Worm (Caenorhabditis elegans) whole organism, L3 larva: ENCODE measurements around the gene clec-171.

Source experiments
- ceh-16 ChIP-seq: sonication (generic microtip); optimal IDR thresholded peaks from 2 replicates; lab custom pipeline; 2017; ENCODE audit warnings: missing biosample characterization, missing genetic modification characterization
- ceh-9 ChIP-seq: sonication (generic microtip); optimal IDR thresholded peaks from 2 replicates; lab custom pipeline; 2018; ENCODE audit warnings: missing biosample characterization, missing genetic modification characterization
- elt-2 ChIP-seq: sonication (generic microtip); optimal IDR thresholded peaks from 2 replicates; lab custom pipeline; 2016; ENCODE audit warnings: missing genetic modification reagents, mild to moderate bottlenecking, missing genetic modification characterization, missing compliant biosample characterization
- eor-1 ChIP-seq, 2 experiments: fragments of 150-350 bp; optimal IDR thresholded peaks; 2 replicates each; lab custom pipeline; 2014 to 2018; ENCODE audit warnings: missing biosample characterization in 2 of 2, missing genetic modification characterization in 2 of 2
- hmg-11 ChIP-seq: sonication (generic microtip); optimal IDR thresholded peaks from 2 replicates; lab custom pipeline; 2016; ENCODE audit warnings: missing genetic modification characterization, missing compliant biosample characterization
- lsy-12 ChIP-seq: sonication (generic microtip); optimal IDR thresholded peaks from 2 replicates; lab custom pipeline; 2016; ENCODE audit warnings: mild to moderate bottlenecking, missing genetic modification characterization, missing compliant biosample characterization
- nhr-237 ChIP-seq: fragments of 150-350 bp; optimal IDR thresholded peaks from 2 replicates; lab custom pipeline; 2014; ENCODE audit warnings: missing biosample characterization, missing genetic modification characterization
- nhr-25 ChIP-seq: sonication (generic microtip); optimal IDR thresholded peaks from 2 replicates; lab custom pipeline; 2017; ENCODE audit warnings: missing biosample characterization, missing genetic modification characterization
- nhr-28 ChIP-seq: fragments of 150-350 bp; optimal IDR thresholded peaks from 2 replicates; lab custom pipeline; 2014; ENCODE audit warnings: missing biosample characterization, missing genetic modification characterization
- nhr-67 ChIP-seq: fragments of 150-350 bp; optimal IDR thresholded peaks from 2 replicates; lab custom pipeline; 2014; ENCODE audit warnings: missing biosample characterization, missing genetic modification characterization
- pqm-1 ChIP-seq: fragments of 150-350 bp; optimal IDR thresholded peaks from 2 replicates; lab custom pipeline; 2017; ENCODE audit warnings: missing biosample characterization, missing genetic modification characterization, inconsistent platforms
- unc-39 ChIP-seq: sonication (generic microtip); optimal IDR thresholded peaks from 4 replicates; lab custom pipeline; 2017; ENCODE audit warnings: missing biosample characterization, missing genetic modification characterization

The clec-171 gene

DNA sequence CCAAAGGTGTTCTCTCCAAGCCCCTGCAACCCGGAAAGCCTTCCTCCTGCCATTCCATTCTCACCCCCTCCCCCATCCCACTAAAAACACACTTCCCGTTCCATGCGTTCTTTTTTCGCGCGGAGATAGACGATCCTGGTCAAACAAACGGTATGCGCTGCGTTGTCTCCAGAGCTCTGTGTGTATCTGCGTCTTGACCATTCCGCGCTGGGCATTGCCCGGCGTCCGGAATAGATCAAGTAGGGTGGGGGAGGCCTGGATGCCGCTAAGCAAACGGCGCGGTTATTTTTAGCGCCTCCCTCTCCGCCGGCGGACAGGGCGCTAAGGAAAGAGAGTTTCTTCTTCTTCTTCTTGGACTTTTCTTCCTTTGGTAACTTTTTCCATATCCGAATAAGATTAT lies 51.9 kb downstream of the clec-171 start:
- TF ChIP-seq unc-39 (tag; lab: Kevin White, UChicago) (no peak), hmg-11 (no peak), nhr-28 (tag; lab: Kevin White, UChicago) (no peak), lsy-12 (tag; lab: Kevin White, UChicago) (no peak), eor-1 (tag; optimal IDR thresholded peaks at IDR 0.05; lab: Kevin White, UChicago) (no peak), nhr-25 (tag; lab: Kevin White, UChicago) (no peak), pqm-1 (no peak), nhr-67 (no peak), ceh-16 (tag; lab: Kevin White, UChicago) (no peak), elt-2 (tag; lab: Kevin White, UChicago) (no peak), nhr-237 (tag; lab: Kevin White, UChicago) (no peak), ceh-9 (tag; lab: Kevin White, UChicago) (no peak)
- TF ChIP-seq, all 47 proteins: peak for 0
